Fruit fly (Drosophila melanogaster) whole organism, embryonic: Measurements from ENCODE around the gene mahe.

Experiments
- Antp ChIP-seq: fragments of 200-800 bp; sonication (Bioruptor generic); optimal IDR thresholded peaks from 3 replicates; lab custom pipeline; 2016; ENCODE audit warnings: missing biosample characterization, missing genetic modification characterization
- Atf-2 ChIP-seq: fragments of 200-800 bp; sonication (Bioruptor generic); optimal IDR thresholded peaks from 2 replicates; lab custom pipeline; 2016; ENCODE audit warnings: missing biosample characterization, missing genetic modification characterization
- Atf3 ChIP-seq: fragments of 200-800 bp; sonication (Bioruptor generic); optimal IDR thresholded peaks from 3 replicates; lab custom pipeline; 2016; ENCODE audit warnings: missing biosample characterization, missing genetic modification characterization
- BEAF-32 ChIP-seq: fragments of 200-800 bp; sonication (Bioruptor generic); optimal IDR thresholded peaks from 3 replicates; lab custom pipeline; 2017; ENCODE audit warnings: missing biosample characterization, missing genetic modification characterization, mild to moderate bottlenecking, moderate library complexity, missing genetic modification reagents
- CG10462 ChIP-seq: fragments of 200-800 bp; sonication (Bioruptor generic); optimal IDR thresholded peaks from 2 replicates; lab custom pipeline; 2016; ENCODE audit warnings: missing biosample characterization, missing genetic modification characterization
- CG10565 ChIP-seq: fragments of 200-800 bp; sonication (Bioruptor generic); optimal IDR thresholded peaks from 3 replicates; lab custom pipeline; 2016; ENCODE audit warnings: missing biosample characterization, mild to moderate bottlenecking, missing genetic modification characterization
- CG10979 ChIP-seq: fragments of 200-800 bp; sonication (Bioruptor generic); optimal IDR thresholded peaks from 2 replicates; lab custom pipeline; 2018; ENCODE audit warnings: missing biosample characterization, mild to moderate bottlenecking, missing genetic modification characterization, moderate library complexity
- CG12071 ChIP-seq: fragments of 200-800 bp; sonication (Bioruptor generic); optimal IDR thresholded peaks from 3 replicates; lab custom pipeline; 2018; ENCODE audit warnings: missing biosample characterization, mild to moderate bottlenecking, missing genetic modification characterization
- CG13287 ChIP-seq: fragments of 200-800 bp; sonication (Bioruptor generic); IDR thresholded peaks from 2 replicates; pipeline ENCODE4 v1.3.6; 2022; ENCODE audit warnings: missing biosample characterization, missing genetic modification characterization; ENCODE audit not compliant: partially characterized antibody
- CG14014 ChIP-seq: fragments of 200-800 bp; sonication (Bioruptor generic); IDR thresholded peaks from 2 replicates; pipeline ENCODE4 v1.3.6; 2022; ENCODE audit warnings: missing biosample characterization, missing genetic modification characterization
- CG14441 ChIP-seq: fragments of 200-800 bp; sonication (Bioruptor generic); IDR thresholded peaks from 2 replicates; pipeline ENCODE4 v1.3.6; 2022; ENCODE audit warnings: missing biosample characterization, missing genetic modification characterization
- CG14860 ChIP-seq: fragments of 200-800 bp; sonication (Bioruptor generic); IDR thresholded peaks from 3 replicates; pipeline ENCODE4 v1.3.6; 2022; ENCODE audit warnings: missing biosample characterization, missing genetic modification characterization; ENCODE audit not compliant: partially characterized antibody
- CG1602 ChIP-seq: fragments of 200-800 bp; sonication (Bioruptor generic); optimal IDR thresholded peaks from 3 replicates; lab custom pipeline; 2016; ENCODE audit warnings: missing biosample characterization, missing genetic modification characterization
- CG16779 ChIP-seq: fragments of 200-800 bp; sonication (Bioruptor generic); IDR thresholded peaks from 2 replicates; pipeline ENCODE4 v1.3.6; 2022; ENCODE audit warnings: missing biosample characterization, missing genetic modification characterization
- CG17568 ChIP-seq: fragments of 200-800 bp; sonication (Bioruptor generic); optimal IDR thresholded peaks from 2 replicates; lab custom pipeline; 2018; ENCODE audit warnings: missing biosample characterization, mild to moderate bottlenecking, missing genetic modification characterization, moderate library complexity
- CG18011 ChIP-seq: fragments of 200-800 bp; sonication (Bioruptor generic); optimal IDR thresholded peaks from 2 replicates; lab custom pipeline; 2017; ENCODE audit warnings: missing biosample characterization, missing genetic modification characterization, mild to moderate bottlenecking, moderate library complexity, missing genotype
- CG31388 ChIP-seq: fragments of 200-800 bp; sonication (Bioruptor generic); optimal IDR thresholded peaks from 2 replicates; lab custom pipeline; 2016; ENCODE audit warnings: missing biosample characterization, missing genetic modification characterization
- CG34422 ChIP-seq: fragments of 200-800 bp; sonication (Bioruptor generic); IDR thresholded peaks from 3 replicates; pipeline ENCODE4 v1.3.6; 2022; ENCODE audit warnings: missing biosample characterization, missing genetic modification characterization
- CG4707 ChIP-seq: fragments of 200-800 bp; sonication (Bioruptor generic); optimal IDR thresholded peaks from 2 replicates; lab custom pipeline; 2018; ENCODE audit warnings: missing biosample characterization, mild to moderate bottlenecking, missing genetic modification characterization, moderate library complexity
- CG6791 ChIP-seq: fragments of 200-800 bp; sonication (Bioruptor generic); IDR thresholded peaks from 3 replicates; pipeline ENCODE4 v1.3.6; 2022; ENCODE audit warnings: missing biosample characterization, missing genetic modification characterization; ENCODE audit not compliant: partially characterized antibody
- CG6813 ChIP-seq: fragments of 200-800 bp; sonication (Bioruptor generic); optimal IDR thresholded peaks from 2 replicates; lab custom pipeline; 2017; ENCODE audit warnings: missing biosample characterization, missing genetic modification characterization, mild to moderate bottlenecking, moderate library complexity, missing genetic modification reagents
- CG8281 ChIP-seq: fragments of 200-800 bp; sonication (Bioruptor generic); optimal IDR thresholded peaks from 2 replicates; lab custom pipeline; 2018; ENCODE audit warnings: missing biosample characterization, mild to moderate bottlenecking, missing genetic modification characterization, moderate library complexity
- CG8944 ChIP-seq: fragments of 200-800 bp; sonication (Bioruptor generic); optimal IDR thresholded peaks from 3 replicates; lab custom pipeline; 2016; ENCODE audit warnings: missing biosample characterization, missing genetic modification characterization
- CG9215 ChIP-seq: fragments of 200-800 bp; sonication (Bioruptor generic); IDR thresholded peaks from 2 replicates; pipeline ENCODE4 v1.3.6; 2022; ENCODE audit warnings: missing biosample characterization, missing genetic modification characterization
- Dip3 ChIP-seq: fragments of 200-800 bp; sonication (Bioruptor generic); optimal IDR thresholded peaks from 3 replicates; lab custom pipeline; 2016; ENCODE audit warnings: missing biosample characterization, missing genetic modification characterization
- Dll ChIP-seq: fragments of 200-800 bp; sonication (Bioruptor generic); IDR thresholded peaks from 4 replicates; pipeline ENCODE4 v1.3.6; 2022; ENCODE audit warnings: missing biosample characterization, missing genetic modification characterization; ENCODE audit not compliant: partially characterized antibody
- Doc3 ChIP-seq: fragments of 200-800 bp; sonication (Bioruptor generic); IDR thresholded peaks from 3 replicates; pipeline ENCODE4 v1.3.6; 2022; ENCODE audit warnings: missing biosample characterization, missing genetic modification characterization; ENCODE audit not compliant: partially characterized antibody
- Eip74EF ChIP-seq, 2 experiments: fragments of 200-800 bp in 1 of 2; fragments of >200 bp in 1 of 2; sonication (Bioruptor generic) in 1 of 2; optimal IDR thresholded peaks; 2 replicates each; lab custom pipeline; 2017 to 2019; ENCODE audit warnings: missing biosample characterization in 2 of 2, missing genetic modification characterization in 2 of 2, mild to moderate bottlenecking in 1 of 2, moderate library complexity in 1 of 2
- Hr3 ChIP-seq: fragments of 200-800 bp; sonication (Bioruptor generic); optimal IDR thresholded peaks from 3 replicates; lab custom pipeline; 2016; ENCODE audit warnings: missing biosample characterization, missing genetic modification characterization
- Hsf ChIP-seq: fragments of 200-800 bp; sonication (Bioruptor generic); optimal IDR thresholded peaks from 3 replicates; lab custom pipeline; 2016; ENCODE audit warnings: missing biosample characterization, missing genetic modification characterization
- Lim3 ChIP-seq: fragments of 200-800 bp; sonication (Bioruptor generic); IDR thresholded peaks from 2 replicates; pipeline ENCODE4 v1.3.6; 2022; ENCODE audit warnings: missing biosample characterization, missing genetic modification characterization
- Myb ChIP-seq: fragments of 200-800 bp; sonication (Bioruptor generic); optimal IDR thresholded peaks from 2 replicates; lab custom pipeline; 2016; ENCODE audit warnings: missing biosample characterization, missing genetic modification characterization
- NfI ChIP-seq: fragments of 200-800 bp; sonication (Bioruptor generic); optimal IDR thresholded peaks from 3 replicates; lab custom pipeline; 2018; ENCODE audit warnings: missing biosample characterization, mild to moderate bottlenecking, missing genetic modification characterization, moderate library complexity
- Rx ChIP-seq: fragments of 200-800 bp; sonication (Bioruptor generic); IDR thresholded peaks from 2 replicates; pipeline ENCODE4 v1.3.6; 2022; ENCODE audit warnings: missing biosample characterization, missing genetic modification characterization
- Sry-β ChIP-seq: fragments of 200-800 bp; sonication (Bioruptor generic); optimal IDR thresholded peaks from 2 replicates; lab custom pipeline; 2018; ENCODE audit warnings: missing biosample characterization, mild to moderate bottlenecking, missing genetic modification characterization, moderate library complexity
- bsh ChIP-seq, 2 experiments: fragments of 200-800 bp; sonication (Bioruptor generic); optimal IDR thresholded peaks; 2 replicates each; lab custom pipeline; 2017 to 2018; ENCODE audit warnings: mild to moderate bottlenecking in 2 of 2, missing biosample characterization in 2 of 2, missing genetic modification characterization in 2 of 2, moderate library complexity in 1 of 2
- crc ChIP-seq: fragments of 200-800 bp; sonication (Bioruptor generic); optimal IDR thresholded peaks from 2 replicates; lab custom pipeline; 2016; ENCODE audit warnings: missing biosample characterization, missing genetic modification characterization
- dati ChIP-seq: fragments of 200-800 bp; sonication (Bioruptor generic); IDR thresholded peaks from 2 replicates; pipeline ENCODE4 v1.3.6; 2022; ENCODE audit warnings: missing biosample characterization, missing genetic modification characterization
- exex ChIP-seq: fragments of 200-800 bp; sonication (Bioruptor generic); optimal IDR thresholded peaks from 4 replicates; lab custom pipeline; 2018; ENCODE audit warnings: missing biosample characterization, mild to moderate bottlenecking, missing genetic modification characterization, moderate library complexity
- fd96Cb ChIP-seq: fragments of 200-800 bp; sonication (Bioruptor generic); optimal IDR thresholded peaks from 2 replicates; lab custom pipeline; 2018; ENCODE audit warnings: missing biosample characterization, mild to moderate bottlenecking, missing genetic modification characterization, moderate library complexity
- gro ChIP-seq: fragments of 200-800 bp; sonication (Bioruptor generic); optimal IDR thresholded peaks from 2 replicates; lab custom pipeline; 2016; ENCODE audit warnings: missing biosample characterization, missing genetic modification characterization
- knrl ChIP-seq: fragments of 200-800 bp; sonication (Bioruptor generic); IDR thresholded peaks from 3 replicates; pipeline ENCODE4 v1.3.6; 2022; ENCODE audit warnings: missing biosample characterization, missing genetic modification characterization; ENCODE audit not compliant: partially characterized antibody
- lab ChIP-seq: fragments of 200-800 bp; sonication (Bioruptor generic); optimal IDR thresholded peaks from 3 replicates; lab custom pipeline; 2017; ENCODE audit warnings: missing biosample characterization, missing genetic modification characterization, mild to moderate bottlenecking, moderate library complexity, missing genetic modification reagents
- lilli ChIP-seq: fragments of 200-800 bp; sonication (Bioruptor generic); optimal IDR thresholded peaks from 3 replicates; lab custom pipeline; 2016; ENCODE audit warnings: missing biosample characterization, missing genetic modification characterization
- lov ChIP-seq, 2 experiments: fragments of 200-800 bp in 1 of 2; fragments of >200 bp in 1 of 2; sonication (Bioruptor generic) in 1 of 2; IDR thresholded peaks in 1 of 2; optimal IDR thresholded peaks in 1 of 2; 2 replicates in 1 of 2; 3 replicates in 1 of 2; pipeline versions ENCODE4 v1.3.6 to Lab custom; 2017 to 2022; ENCODE audit warnings: missing biosample characterization in 1 of 2, missing genetic modification characterization in 1 of 2
- luna ChIP-seq: fragments of 200-800 bp; sonication (Bioruptor generic); optimal IDR thresholded peaks from 2 replicates; lab custom pipeline; 2016; ENCODE audit warnings: missing biosample characterization, missing genetic modification characterization
- pum ChIP-seq: fragments of 200-800 bp; sonication (Bioruptor generic); optimal IDR thresholded peaks from 2 replicates; lab custom pipeline; 2016; ENCODE audit warnings: missing biosample characterization, missing genetic modification characterization
- salm ChIP-seq: fragments of 200-800 bp; sonication (Bioruptor generic); optimal IDR thresholded peaks from 2 replicates; lab custom pipeline; 2018; ENCODE audit warnings: missing biosample characterization, mild to moderate bottlenecking, missing genetic modification characterization
- zen2 ChIP-seq: fragments of 200-800 bp; sonication (Bioruptor generic); IDR thresholded peaks from 3 replicates; pipeline ENCODE4 v1.3.6; 2022; ENCODE audit warnings: missing biosample characterization, missing genetic modification characterization; ENCODE audit not compliant: partially characterized antibody

The mahe gene

DNA sequence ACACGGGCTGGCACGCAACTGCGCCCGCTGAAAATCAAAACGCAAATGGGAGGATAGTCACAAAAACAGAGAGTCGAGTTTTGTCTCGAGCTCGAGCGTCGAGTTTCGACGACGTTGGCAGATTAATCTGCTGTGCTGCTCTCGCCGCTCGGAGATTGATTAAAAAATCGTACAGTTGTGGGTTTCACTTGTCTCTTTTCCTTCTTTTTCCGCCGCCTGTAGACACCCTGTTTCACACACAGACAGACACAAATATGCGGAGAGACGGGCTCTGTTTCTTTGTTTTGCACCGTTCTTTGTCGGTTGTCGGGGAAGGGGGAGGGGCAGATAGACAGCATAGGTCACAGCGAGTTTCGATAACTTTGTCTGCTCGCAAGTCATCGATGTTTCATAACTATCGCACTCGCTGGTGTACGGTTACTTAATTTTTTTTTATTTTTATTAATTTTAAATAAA, 15.7 kb upstream of the mahe start, which contains the start of gene orion (continued):
- TF ChIP-seq luna (GFP tag; lab: Kevin White, UChicago) (no peak), knrl (GFP tag; lab: Robert Waterston, UW) (peak; percentile 68), CG1602 (GFP tag; lab: Kevin White, UChicago) (no peak), bsh (GFP tag; optimal IDR thresholded peaks at IDR 0.05; lab: Kevin White, UChicago) (peak in 1 of 2 experiments; percentile 68), Sry-β (GFP tag; lab: Kevin White, UChicago) (no peak), Eip74EF (GFP tag; optimal IDR thresholded peaks at IDR 0.05; lab: Kevin White, UChicago) (no peak), exex (tag; lab: Kevin White, UChicago) (no peak), Dip3 (GFP tag; lab: Kevin White, UChicago) (no peak), CG10565 (GFP tag; lab: Kevin White, UChicago) (no peak), CG10462 (GFP tag; lab: Kevin White, UChicago) (no peak), Hsf (GFP tag; lab: Kevin White, UChicago) (no peak), CG6813 (no peak), NfI (no peak), gro (GFP tag; lab: Kevin White, UChicago) (no peak), BEAF-32 (peak; percentile 65), CG14860 (peak; percentile 73), CG9215 (GFP tag; lab: Robert Waterston, UW) (no peak), Antp (GFP tag; lab: Kevin White, UChicago) (no peak), CG14441 (GFP tag; lab: Robert Waterston, UW) (peak; percentile 8; the same call in 1 of the 2 replicates), salm (tag; lab: Kevin White, UChicago) (no peak), Atf-2 (GFP tag; lab: Kevin White, UChicago) (no peak), fd96Cb (no peak), CG12071 (no peak), CG8944 (GFP tag; lab: Kevin White, UChicago) (no peak), lilli (GFP tag; lab: Kevin White, UChicago) (peak; percentile 42), CG17568 (GFP tag; lab: Kevin White, UChicago) (no peak), zen2 (GFP tag; lab: Robert Waterston, UW) (peak; percentile 55; the same call in 1 of the 3 replicates), Myb (GFP tag; lab: Kevin White, UChicago) (no peak), CG6791 (GFP tag; lab: Robert Waterston, UW) (peak; percentile 85), Atf3 (GFP tag; lab: Kevin White, UChicago) (no peak), lab (GFP tag; lab: Kevin White, UChicago) (no peak), CG31388 (no peak), Rx (GFP tag; lab: Robert Waterston, UW) (no peak), Lim3 (GFP tag; lab: Robert Waterston, UW) (no peak), Hr3 (GFP tag; lab: Kevin White, UChicago) (no peak), CG13287 (GFP tag; lab: Robert Waterston, UW) (peak; percentile 86), lov (optimal IDR thresholded peaks at IDR 0.05; lab: Kevin White, UChicago) (no peak), lov (GFP tag; IDR thresholded peaks at IDR 0.05; lab: Robert Waterston, UW) (0 out of 3 replicates have a peak, but pooled peaks have one; percentile 24), CG10979 (peak; percentile 40), Doc3 (GFP tag; lab: Robert Waterston, UW) (peak; percentile 78), dati (GFP tag; lab: Robert Waterston, UW) (no peak), Dll (GFP tag; lab: Robert Waterston, UW) (peak; percentile 87), CG16779 (GFP tag; lab: Robert Waterston, UW) (no peak), CG8281 (tag; lab: Kevin White, UChicago) (no peak), CG14014 (peak; percentile 22; the same call in 1 of the 2 replicates), pum (GFP tag; lab: Kevin White, UChicago) (no peak), CG18011 (GFP tag; lab: Kevin White, UChicago) (peak; percentile 14), crc (GFP tag; lab: Kevin White, UChicago) (no peak), CG4707 (GFP tag; lab: Kevin White, UChicago) (no peak), CG34422 (GFP tag; lab: Robert Waterston, UW) (peak; percentile 44; the same call in 1 of the 3 replicates)
